Worm (Caenorhabditis elegans) whole organism, L4/young adult: ENCODE data around the gene F49F1.4.

Experiments
- W03F9.2 ChIP-seq: fragments of 150-350 bp; optimal IDR thresholded peaks from 2 replicates; lab custom pipeline; 2014; ENCODE audit warnings: missing biosample characterization, missing genetic modification characterization
- dao-5 ChIP-seq: sonication (generic microtip); optimal IDR thresholded peaks from 2 replicates; lab custom pipeline; 2016; ENCODE audit warnings: missing genotype, missing genetic modification characterization, moderate library complexity, missing compliant biosample characterization

DNA sequence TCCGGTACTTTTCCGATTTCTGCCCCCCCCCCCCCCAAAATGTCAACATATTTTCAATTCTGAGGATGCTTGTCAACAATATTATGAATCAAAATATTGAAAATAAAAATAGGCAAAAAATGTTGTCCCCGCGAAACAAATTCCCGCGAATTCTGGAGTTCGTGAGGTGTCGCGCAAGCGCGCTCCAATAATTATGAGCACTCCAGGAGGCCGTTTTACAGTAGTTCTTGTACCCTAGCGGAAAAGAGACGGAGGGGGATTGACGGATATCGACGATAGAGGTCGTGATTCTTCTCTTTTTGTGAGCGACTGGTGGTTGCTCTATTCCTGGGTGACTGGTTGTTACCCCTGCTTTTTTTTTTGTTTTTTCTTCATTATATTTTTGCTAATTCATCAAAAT, 44.7 kb downstream of the F49F1.4 start:
- TF ChIP-seq dao-5 (tag; lab: Kevin White, UChicago) (no peak), W03F9.2 (tag; lab: Kevin White, UChicago) (no peak)
